Fruit fly (Drosophila melanogaster): ENCODE measurements around the gene CG12986.

dm6 chrX:17865103-17865502 lies 45.6 kb upstream of the CG12986 start:
- TF ChIP-seq Dfd (GFP tag; optimal IDR thresholded peaks at IDR 0.05) = no peak
- TF ChIP-seq rgr (GFP tag; optimal IDR thresholded peaks at IDR 0.05) = no peak
- TF ChIP-seq h (GFP tag; optimal IDR thresholded peaks at IDR 0.05) = no peak
- no peak for TF ChIP-seq Hr83 (GFP tag; optimal IDR thresholded peaks at IDR 0.05; ENCODE audit: poor library complexity, severe bottlenecking)
- no peak for TF ChIP-seq Sp1 (GFP tag; optimal IDR thresholded peaks at IDR 0.05)
- TF ChIP-seq woc (GFP tag; optimal IDR thresholded peaks at IDR 0.05) = no peak
- TF ChIP-seq GATAd (GFP tag; optimal IDR thresholded peaks at IDR 0.05) = no peak
- no peak for TF ChIP-seq Vsx2 (GFP tag; optimal IDR thresholded peaks at IDR 0.05; ENCODE audit: partially characterized antibody)
- no peak for TF ChIP-seq Jra (GFP tag; optimal IDR thresholded peaks at IDR 0.05)

Measured in whole organism, wandering third instar larva.